Worm (Caenorhabditis elegans) whole organism, L2 larva: Measurements from ENCODE around the gene ZK1055.6.

ENCODE experiments used
- C34F6.9 ChIP-seq: fragments of 150-350 bp; optimal IDR thresholded peaks from 2 replicates; lab custom pipeline; 2014; ENCODE audit warnings: missing biosample characterization, missing genetic modification characterization
- F13H6.1 ChIP-seq: sonication (generic microtip); optimal IDR thresholded peaks from 2 replicates; lab custom pipeline; 2016; ENCODE audit warnings: missing genetic modification characterization, missing compliant biosample characterization
- R02D3.7 ChIP-seq: fragments of 150-350 bp; optimal IDR thresholded peaks from 2 replicates; lab custom pipeline; 2014; ENCODE audit warnings: missing biosample characterization, missing genetic modification characterization
- Y55F3AM.14 ChIP-seq: fragments of 200-800 bp; sonication (Bioruptor generic); optimal IDR thresholded peaks from 2 replicates; lab custom pipeline; 2018; ENCODE audit warnings: mild to moderate bottlenecking, missing genetic modification characterization, missing compliant biosample characterization
- alr-1 ChIP-seq: fragments of 150-350 bp; optimal IDR thresholded peaks from 2 replicates; lab custom pipeline; 2014; ENCODE audit warnings: missing biosample characterization, missing genetic modification characterization
- ama-1 ChIP-seq: fragments of 150-350 bp; optimal IDR thresholded peaks from 2 replicates; lab custom pipeline; 2018; ENCODE audit warnings: inconsistent platforms
- blmp-1 ChIP-seq: sonication (generic microtip); optimal IDR thresholded peaks from 2 replicates; lab custom pipeline; 2017; ENCODE audit warnings: missing genetic modification characterization, mild to moderate bottlenecking, missing compliant biosample characterization, antibody characterized with exemption, moderate library complexity; ENCODE audit not compliant: insufficient read depth
- ceh-16 ChIP-seq: fragments of 150-350 bp; optimal IDR thresholded peaks from 2 replicates; lab custom pipeline; 2014; ENCODE audit warnings: missing biosample characterization, missing genetic modification characterization
- crh-2 ChIP-seq: sonication (generic microtip); optimal IDR thresholded peaks from 2 replicates; lab custom pipeline; 2017; ENCODE audit warnings: missing biosample characterization, missing genetic modification characterization
- egl-27 ChIP-seq: sonication (generic microtip); optimal IDR thresholded peaks from 3 replicates; lab custom pipeline; 2017; ENCODE audit warnings: missing biosample characterization, missing genetic modification reagents, missing genetic modification characterization
- elt-3 ChIP-seq: sonication (generic microtip); optimal IDR thresholded peaks from 2 replicates; lab custom pipeline; 2017; ENCODE audit warnings: missing biosample characterization, missing genetic modification characterization
- fos-1 ChIP-seq: fragments of 150-350 bp; optimal IDR thresholded peaks from 2 replicates; lab custom pipeline; 2014; ENCODE audit warnings: missing biosample characterization, missing genetic modification characterization
- gmeb-1 ChIP-seq: fragments of 150-350 bp; optimal IDR thresholded peaks from 2 replicates; lab custom pipeline; 2014; ENCODE audit warnings: missing biosample characterization, missing genetic modification characterization
- lin-13 ChIP-seq: fragments of 150-350 bp; optimal IDR thresholded peaks from 2 replicates; lab custom pipeline; 2014; ENCODE audit warnings: missing biosample characterization, missing genetic modification reagents, missing genetic modification characterization
- lsy-2 ChIP-seq, 2 experiments: fragments of 150-350 bp in 1 of 2; sonication (generic microtip) in 1 of 2; optimal IDR thresholded peaks; 2 replicates each; lab custom pipeline; 2014 to 2017; ENCODE audit warnings: missing biosample characterization in 2 of 2, missing genetic modification characterization in 2 of 2
- nhr-12 ChIP-seq: fragments of 150-350 bp; optimal IDR thresholded peaks from 2 replicates; lab custom pipeline; 2014; ENCODE audit warnings: missing biosample characterization, missing genetic modification characterization
- nhr-21 ChIP-seq: fragments of 150-350 bp; optimal IDR thresholded peaks from 2 replicates; lab custom pipeline; 2014; ENCODE audit warnings: missing biosample characterization, missing genetic modification characterization
- nhr-23 ChIP-seq: fragments of 150-350 bp; optimal IDR thresholded peaks from 2 replicates; lab custom pipeline; 2014; ENCODE audit warnings: missing biosample characterization, missing genetic modification reagents, missing genetic modification characterization
- nhr-237 ChIP-seq: fragments of 150-350 bp; optimal IDR thresholded peaks from 2 replicates; lab custom pipeline; 2014; ENCODE audit warnings: missing biosample characterization, missing genetic modification characterization
- nhr-25 ChIP-seq: fragments of 150-350 bp; sonication (generic microtip); optimal IDR thresholded peaks from 3 replicates; lab custom pipeline; 2014; ENCODE audit warnings: missing biosample characterization, missing genetic modification characterization
- nhr-6 ChIP-seq: fragments of 150-350 bp; optimal IDR thresholded peaks from 2 replicates; lab custom pipeline; 2014; ENCODE audit warnings: missing biosample characterization, missing genetic modification characterization
- nhr-77 ChIP-seq: fragments of 150-350 bp; optimal IDR thresholded peaks from 2 replicates; lab custom pipeline; 2014; ENCODE audit warnings: missing biosample characterization, missing genetic modification characterization
- peb-1 ChIP-seq: fragments of 150-350 bp; optimal IDR thresholded peaks from 2 replicates; lab custom pipeline; 2014; ENCODE audit warnings: missing biosample characterization, missing genetic modification characterization
- sem-4 ChIP-seq: fragments of 150-350 bp; optimal IDR thresholded peaks from 2 replicates; lab custom pipeline; 2014; ENCODE audit warnings: missing biosample characterization, missing genetic modification reagents, missing genetic modification characterization
- skn-1 ChIP-seq: sonication (generic microtip); optimal IDR thresholded peaks from 2 replicates; lab custom pipeline; 2017; ENCODE audit warnings: missing biosample characterization, missing genetic modification characterization
- sma-3 ChIP-seq: sonication (generic microtip); optimal IDR thresholded peaks from 2 replicates; lab custom pipeline; 2016; ENCODE audit warnings: missing genetic modification reagents, missing genetic modification characterization, missing compliant biosample characterization
- sma-9 ChIP-seq, 2 experiments: fragments of 150-350 bp in 1 of 2; sonication (generic microtip) in 1 of 2; optimal IDR thresholded peaks; 2 replicates each; lab custom pipeline; 2014 to 2016; ENCODE audit warnings: missing genetic modification characterization in 2 of 2, mild to moderate bottlenecking in 1 of 2, missing biosample characterization in 1 of 2, missing compliant biosample characterization in 1 of 2, missing genetic modification reagents in 1 of 2, moderate library complexity in 1 of 2
- snpc-4 ChIP-seq: fragments of 150-350 bp; optimal IDR thresholded peaks from 2 replicates; lab custom pipeline; 2014; ENCODE audit warnings: missing biosample characterization, missing genetic modification characterization
- unc-62 ChIP-seq: fragments of 150-350 bp; optimal IDR thresholded peaks from 2 replicates; lab custom pipeline; 2014; ENCODE audit warnings: missing biosample characterization, missing genetic modification reagents, missing genetic modification characterization
- zag-1 ChIP-seq: fragments of 150-350 bp; optimal IDR thresholded peaks from 2 replicates; lab custom pipeline; 2014; ENCODE audit warnings: missing biosample characterization, missing genetic modification characterization
- ztf-11 ChIP-seq: sonication (generic microtip); optimal IDR thresholded peaks from 2 replicates; lab custom pipeline; 2017; ENCODE audit warnings: missing biosample characterization, missing genetic modification characterization

The ZK1055.6 gene

ce11 chrV:6631866-6632265, 29.5 kb upstream of the ZK1055.6 start:
- TF ChIP-seq skn-1 (tag; lab: Kevin White, UChicago) (no peak), R02D3.7 (tag; lab: Kevin White, UChicago) (no peak), peb-1 (tag; lab: Kevin White, UChicago) (no peak), nhr-23 (tag; lab: Kevin White, UChicago) (no peak), ama-1 (no peak), elt-3 (no peak), nhr-6 (tag; lab: Kevin White, UChicago) (no peak), sem-4 (tag; lab: Kevin White, UChicago) (no peak), sma-9 (GFP tag; optimal IDR thresholded peaks at IDR 0.05; lab: Kevin White, UChicago) (no peak), sma-9 (tag; optimal IDR thresholded peaks at IDR 0.05; lab: Kevin White, UChicago) (no peak), nhr-77 (tag; lab: Kevin White, UChicago) (no peak), ztf-11 (no peak), nhr-21 (tag; lab: Kevin White, UChicago) (no peak), egl-27 (tag; lab: Kevin White, UChicago) (no peak), alr-1 (tag; lab: Kevin White, UChicago) (no peak), blmp-1 (tag; lab: Kevin White, UChicago) (no peak), Y55F3AM.14 (no peak)

ce11 chrV:6630769-6631168, 28.4 kb upstream of the ZK1055.6 start:
- TF ChIP-seq C34F6.9 (tag; lab: Kevin White, UChicago) (peak; percentile 44), nhr-12 (tag; lab: Kevin White, UChicago) (no peak), lsy-2 (tag; optimal IDR thresholded peaks at IDR 0.05; lab: Kevin White, UChicago) (peak in 1 of 2 experiments; percentile 46), nhr-21 (tag; lab: Kevin White, UChicago) (peak; percentile 61)

DNA sequence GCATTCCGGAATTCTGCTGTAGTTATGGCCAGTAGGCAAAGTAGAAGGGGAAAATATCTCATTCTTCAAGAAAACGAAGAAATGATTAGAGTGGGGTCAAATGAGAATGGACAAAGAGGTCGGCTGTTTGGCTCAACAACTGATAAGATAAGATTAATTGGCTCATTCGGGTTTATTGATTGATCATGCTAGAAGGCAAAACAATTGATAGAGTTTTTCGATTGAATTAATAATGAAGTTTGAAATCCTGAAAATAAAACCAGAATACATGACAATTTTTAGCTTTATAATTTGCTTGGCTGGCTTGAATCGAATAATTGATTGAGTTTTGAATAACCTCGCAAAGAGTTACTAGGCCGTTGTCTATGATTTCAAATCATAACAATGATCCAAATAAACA, 23.8 kb upstream of the ZK1055.6 start, which contains the start of gene ppt-1:
Gene ppt-1, minus strand, starts transcription at position 101 of the 400 bp plus-strand sequence.
- TF ChIP-seq gmeb-1 (tag; lab: Kevin White, UChicago) = no peak
- no peak for TF ChIP-seq unc-62 (GFP tag; lab: Kevin White, UChicago)
- TF ChIP-seq nhr-25 (tag; lab: Kevin White, UChicago) = no peak
- TF ChIP-seq nhr-237 (tag; lab: Kevin White, UChicago) = no peak
- TF ChIP-seq nhr-12 (tag; lab: Kevin White, UChicago) = no peak
- no peak for TF ChIP-seq nhr-23 (tag; lab: Kevin White, UChicago)
- TF ChIP-seq lin-13 (GFP tag; lab: Kevin White, UChicago) = no peak

DNA sequence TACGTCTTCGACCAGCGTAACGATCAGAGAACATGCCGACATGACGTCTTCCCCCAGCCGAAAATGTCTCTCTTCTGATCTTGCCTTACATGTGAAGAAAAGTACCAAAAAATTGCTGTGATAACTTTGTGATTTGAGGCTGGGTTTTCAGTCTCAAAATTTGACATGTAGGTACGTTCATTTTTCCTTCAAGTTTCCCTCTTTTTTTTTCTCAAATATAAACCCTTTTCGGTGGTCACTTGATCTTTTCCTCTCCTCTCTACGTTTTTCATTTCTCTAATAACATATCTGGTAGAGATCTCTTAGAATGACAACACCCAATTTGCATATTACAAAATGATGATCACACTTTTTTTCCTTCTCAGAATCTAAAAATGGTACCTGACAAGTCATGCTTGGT, 19.5 kb upstream of the ZK1055.6 start, which contains the start of gene nhr-37:
Gene nhr-37, plus strand, starts transcription at position 301 of the 400 bp plus-strand sequence.
- TF ChIP-seq nhr-23 (tag; lab: Kevin White, UChicago) = no peak
- TF ChIP-seq Y55F3AM.14 = no peak
- TF ChIP-seq egl-27 (tag; lab: Kevin White, UChicago) = no peak

ce11 chrV:6620809-6621208, 18.4 kb upstream of the ZK1055.6 start:
- TF ChIP-seq snpc-4 = no peak
- no peak for TF ChIP-seq crh-2 (tag; lab: Kevin White, UChicago)
- TF ChIP-seq sma-3 (GFP tag; lab: Kevin White, UChicago) = peak; percentile 35
- TF ChIP-seq F13H6.1 (tag; lab: Kevin White, UChicago) = no peak
- TF ChIP-seq ceh-16 (tag; lab: Kevin White, UChicago) = no peak

DNA sequence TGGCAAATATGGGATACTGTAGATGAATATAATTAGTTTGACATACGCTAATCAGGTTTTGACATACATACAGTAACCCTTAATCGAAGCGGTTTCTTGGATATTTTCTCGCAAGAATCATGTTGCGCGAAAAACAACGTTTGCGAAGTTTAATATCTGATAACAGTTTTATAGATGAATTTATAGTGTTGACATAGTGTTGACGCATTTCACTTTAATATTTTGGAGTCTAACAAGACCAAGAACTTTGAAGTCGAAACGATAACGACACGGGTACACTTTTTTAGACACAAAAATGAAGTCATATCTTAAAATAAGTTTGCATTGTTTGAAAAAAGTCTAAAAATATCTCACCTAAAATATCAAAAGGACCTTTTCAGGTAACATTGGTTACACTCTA, 13.9 kb upstream of the ZK1055.6 start:
- TF ChIP-seq fos-1 (tag; lab: Kevin White, UChicago) (peak; percentile 31), crh-2 (tag; lab: Kevin White, UChicago) (no peak)
- TF ChIP-seq, all 48 proteins: peak for 1

DNA sequence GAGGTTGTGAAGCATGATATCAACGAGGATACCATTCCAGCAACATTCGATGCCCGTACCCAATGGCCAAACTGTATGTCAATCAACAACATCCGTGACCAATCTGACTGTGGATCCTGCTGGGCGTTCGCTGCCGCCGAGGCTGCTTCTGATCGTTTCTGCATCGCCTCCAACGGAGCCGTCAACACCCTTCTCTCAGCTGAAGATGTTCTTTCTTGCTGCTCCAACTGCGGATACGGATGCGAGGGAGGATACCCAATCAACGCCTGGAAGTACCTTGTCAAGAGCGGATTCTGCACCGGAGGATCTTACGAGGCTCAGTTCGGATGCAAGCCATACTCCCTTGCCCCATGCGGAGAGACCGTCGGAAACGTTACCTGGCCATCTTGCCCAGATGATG, 12.6 kb upstream of the ZK1055.6 start:
- TF ChIP-seq zag-1 (no peak), nhr-23 (tag; lab: Kevin White, UChicago) (no peak)
